Worm (Caenorhabditis elegans) whole organism, L4/young adult: Measurements from ENCODE around the gene nspc-13.

Experiments
- W03F9.2 ChIP-seq: fragments of 150-350 bp; optimal IDR thresholded peaks from 2 replicates; lab custom pipeline; 2014; ENCODE audit warnings: missing biosample characterization, missing genetic modification characterization
- dao-5 ChIP-seq: sonication (generic microtip); optimal IDR thresholded peaks from 2 replicates; lab custom pipeline; 2016; ENCODE audit warnings: missing genotype, missing genetic modification characterization, moderate library complexity, missing compliant biosample characterization
- him-1 ChIP-seq: sonication (generic microtip); optimal IDR thresholded peaks from 2 replicates; lab custom pipeline; 2016; ENCODE audit warnings: missing genotype, missing genetic modification reagents, missing genetic modification characterization, missing compliant biosample characterization

nspc-13 gene

DNA sequence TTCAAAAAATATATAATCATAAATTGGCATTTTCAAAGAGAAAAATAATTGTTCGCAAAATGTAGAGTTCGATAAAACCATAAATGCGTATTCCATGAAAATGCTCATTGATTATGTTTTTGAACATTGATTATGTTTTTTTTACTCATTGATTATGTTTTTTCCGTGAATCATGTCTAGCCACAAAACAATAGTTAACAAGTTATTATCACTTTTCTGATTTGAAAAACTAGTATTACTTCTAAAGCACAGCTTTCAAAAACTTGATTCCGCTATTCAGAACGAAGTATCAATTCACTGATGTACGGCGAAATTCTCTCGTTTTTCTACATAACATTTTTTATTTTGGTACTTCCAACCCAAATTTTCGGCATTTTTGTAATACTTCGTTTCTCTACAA, 21.4 kb upstream of the nspc-13 start, which contains the start of gene srd-48:
Gene srd-48, plus strand, starts transcription at position 301 of the 400 bp plus-strand sequence.
- TF ChIP-seq W03F9.2 (tag; lab: Kevin White, UChicago) = no peak
- TF ChIP-seq him-1 (tag; lab: Kevin White, UChicago) = no peak
- TF ChIP-seq dao-5 = no peak

DNA sequence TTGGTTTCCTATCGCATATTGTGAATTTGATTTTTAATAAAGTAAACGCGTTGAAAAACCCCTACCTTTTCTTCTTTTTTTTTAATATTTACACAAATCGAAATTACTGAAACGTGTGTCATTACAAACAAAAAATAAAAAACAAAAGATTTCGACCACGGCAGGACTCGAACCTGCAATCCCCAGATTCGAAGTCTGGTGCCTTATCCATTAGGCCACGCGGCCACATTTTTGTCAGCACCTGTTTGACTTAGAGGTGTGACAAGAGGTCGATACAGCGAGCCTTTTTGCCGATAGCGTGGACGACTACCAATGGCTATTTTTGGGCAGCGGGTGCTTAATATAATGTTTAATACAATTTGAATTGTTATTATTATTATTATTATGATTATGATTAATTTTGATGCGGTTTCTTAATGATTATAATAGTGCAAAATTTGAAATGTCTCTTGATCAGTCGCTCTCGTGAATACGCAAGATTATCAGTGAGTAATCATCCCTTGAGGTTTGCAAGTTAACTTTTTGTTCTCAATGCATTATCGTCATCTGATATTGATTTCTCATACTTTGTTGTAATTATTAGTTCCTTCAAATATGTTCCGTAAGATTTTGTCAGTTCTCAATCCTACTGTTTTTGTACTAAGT, 19.3 kb upstream of the nspc-13 start, which contains the start of gene srd-44:
Gene srd-44, plus strand, starts transcription at position 595 of the 645 bp plus-strand sequence.
- TF ChIP-seq dao-5 = no peak
- TF ChIP-seq W03F9.2 (tag; lab: Kevin White, UChicago) = no peak
- no peak for TF ChIP-seq him-1 (tag; lab: Kevin White, UChicago)

DNA sequence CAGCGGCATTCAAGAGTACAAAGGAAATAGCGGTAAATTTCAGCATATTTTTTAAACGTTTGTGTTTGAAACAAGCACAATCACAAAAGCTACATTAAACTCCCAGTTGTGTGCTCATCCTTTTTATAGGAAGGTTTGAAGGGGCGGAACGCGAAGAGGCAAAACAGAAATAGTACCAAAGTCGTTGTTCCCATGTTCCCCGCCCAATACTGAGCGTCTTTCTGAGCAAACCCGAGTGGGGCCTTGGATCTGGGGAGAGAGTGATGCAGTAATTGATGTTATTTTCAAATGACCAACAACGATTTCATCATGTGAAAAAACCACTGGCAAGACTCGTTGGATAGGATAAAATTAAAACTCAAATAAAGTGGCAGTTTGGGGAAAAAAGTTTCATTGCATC, 15.9 kb upstream of the nspc-13 start, which contains the start of gene zig-2:
Gene zig-2, minus strand, starts transcription at position 101 of the 400 bp plus-strand sequence.
- TF ChIP-seq W03F9.2 (tag; lab: Kevin White, UChicago) (no peak), him-1 (tag; lab: Kevin White, UChicago) (no peak), dao-5 (no peak)

DNA sequence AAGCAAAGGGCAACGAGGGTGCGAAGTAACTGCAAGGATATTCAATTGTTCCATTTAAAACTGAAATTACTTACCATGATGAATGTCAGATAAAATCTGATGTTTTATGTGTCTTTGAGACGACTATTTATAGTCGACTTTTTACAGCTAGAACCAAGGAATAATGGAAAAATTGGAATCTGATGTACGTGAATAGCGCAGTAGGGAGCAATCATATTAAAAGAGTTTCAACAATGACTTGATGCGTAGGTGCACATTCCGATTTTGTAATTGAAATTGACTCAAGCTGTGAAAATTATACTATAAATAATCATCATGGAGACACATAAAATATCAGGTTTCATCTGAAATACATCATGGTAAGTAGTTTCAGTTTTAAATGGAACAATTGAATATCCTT, 13.9 kb upstream of the nspc-13 start, which contains the start of the genes nspc-9 and nspc-10:
Gene nspc-9, minus strand, starts transcription at position 101 of the 400 bp plus-strand sequence.
Gene nspc-10, plus strand, starts transcription at position 331 of the 400 bp plus-strand sequence.
- TF ChIP-seq W03F9.2 (tag; lab: Kevin White, UChicago) = no peak
- TF ChIP-seq dao-5 = no peak
- no peak for TF ChIP-seq him-1 (tag; lab: Kevin White, UChicago)

DNA sequence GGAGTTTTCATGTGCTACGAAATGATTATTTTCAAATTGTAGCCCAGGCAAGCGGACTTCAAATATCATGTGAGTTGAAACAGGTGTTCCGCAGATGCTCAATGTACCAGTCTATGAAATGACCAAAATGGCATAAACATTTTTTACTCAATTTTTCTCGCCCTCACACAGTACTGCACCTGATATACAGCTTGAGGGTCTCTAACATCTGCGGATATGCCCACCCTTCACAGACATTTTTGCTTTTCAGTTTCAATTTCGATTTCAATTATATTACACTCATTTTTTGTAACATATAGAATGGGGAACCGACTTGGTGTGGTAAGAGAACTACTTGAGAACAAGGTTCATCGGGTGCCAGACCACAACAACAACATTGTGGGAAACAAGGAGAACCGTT, 10.5 kb upstream of the nspc-13 start, which contains the start of gene F42F12.11:
Gene F42F12.11, plus strand, starts transcription at position 301 of the 400 bp plus-strand sequence.
- no peak for TF ChIP-seq W03F9.2 (tag; lab: Kevin White, UChicago)
- TF ChIP-seq dao-5 = no peak
- TF ChIP-seq him-1 (tag; lab: Kevin White, UChicago) = no peak

DNA sequence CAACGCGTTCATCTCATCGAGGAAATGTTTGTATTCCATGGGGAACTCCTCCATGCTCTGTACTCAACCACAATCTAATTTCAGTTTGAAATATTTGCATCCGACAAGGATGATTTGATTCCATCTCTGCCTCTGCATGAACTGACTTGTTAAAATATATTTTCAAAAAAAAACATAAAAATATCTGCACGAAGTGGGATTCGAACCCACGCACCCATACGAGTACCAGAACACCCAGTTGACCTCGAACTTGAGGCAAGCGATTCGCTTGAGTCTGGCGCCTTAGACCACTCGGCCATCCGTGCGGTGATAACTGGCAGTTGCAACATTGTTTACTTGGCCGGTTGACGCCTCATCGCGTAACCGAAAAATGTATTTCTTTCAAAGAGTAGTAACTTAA, 9.4 kb upstream of the nspc-13 start:
- no peak for TF ChIP-seq him-1 (tag; lab: Kevin White, UChicago)
- peak; percentile 28 for TF ChIP-seq W03F9.2 (tag; lab: Kevin White, UChicago)
- peak; percentile 51 for TF ChIP-seq dao-5

DNA sequence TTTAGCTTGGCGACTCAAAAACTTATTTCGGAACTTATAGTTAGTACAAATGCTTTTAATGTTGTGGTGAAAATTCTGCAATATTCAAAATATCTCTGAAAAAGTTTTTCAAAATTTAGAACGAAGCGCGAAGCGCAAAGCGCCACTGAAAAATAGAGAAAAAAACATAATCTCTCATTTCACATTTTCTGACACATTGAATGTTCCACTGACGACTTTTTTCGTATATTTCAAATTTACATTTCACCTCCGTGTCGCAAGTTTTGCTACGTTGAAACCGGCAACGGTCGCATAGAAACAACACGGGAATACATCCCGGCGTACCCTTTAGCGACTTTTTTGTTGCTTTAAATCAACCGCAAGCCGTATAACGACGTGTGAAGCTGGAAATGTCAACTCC, 8.9 kb upstream of the nspc-13 start, which contains the start of gene F42F12.14:
Gene F42F12.14, plus strand, starts transcription at position 301 of the 400 bp plus-strand sequence.
- no peak for TF ChIP-seq W03F9.2 (tag; lab: Kevin White, UChicago)
- no peak for TF ChIP-seq him-1 (tag; lab: Kevin White, UChicago)
- no peak for TF ChIP-seq dao-5

DNA sequence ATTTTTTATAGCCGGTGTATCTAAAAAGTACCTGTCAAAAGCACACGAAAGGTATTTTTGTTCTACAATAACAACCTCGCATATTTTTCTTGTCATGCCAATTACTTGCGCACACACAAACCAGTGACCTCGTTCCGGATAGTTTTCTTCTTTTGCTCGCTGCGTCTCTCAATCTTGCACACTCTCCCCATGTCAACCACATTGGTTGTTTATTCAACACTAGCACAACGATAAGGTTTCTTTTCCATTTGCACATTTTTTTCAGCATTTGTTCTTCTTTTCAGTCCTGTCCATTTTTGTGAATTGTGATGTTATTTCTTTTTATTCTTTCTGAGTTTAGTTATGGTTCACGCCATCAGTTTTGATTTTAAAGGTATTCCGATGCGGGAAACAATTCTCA, 7.0 kb upstream of the nspc-13 start, which contains the start of gene F42F12.3:
Gene F42F12.3, plus strand, starts transcription at position 372 of the 400 bp plus-strand sequence.
- TF ChIP-seq W03F9.2 (tag; lab: Kevin White, UChicago) = no peak

DNA sequence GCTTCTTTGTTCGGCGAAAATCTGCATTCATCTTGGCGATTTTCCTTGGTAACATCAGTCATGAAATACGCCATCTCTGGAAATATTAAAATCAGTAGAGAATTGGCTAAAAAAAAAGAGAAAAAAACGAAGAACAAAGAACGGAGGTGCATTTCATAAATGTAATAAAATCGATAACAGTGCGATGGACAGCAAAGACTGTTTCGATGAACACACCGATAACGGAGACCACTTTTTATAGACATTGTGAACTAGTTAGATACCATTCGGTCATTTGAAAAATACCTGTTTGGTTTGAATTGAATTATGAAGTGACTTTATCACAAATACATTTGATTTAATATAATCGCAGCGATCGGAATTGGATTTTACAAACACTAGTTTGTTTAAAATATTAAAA, 4.4 kb upstream of the nspc-13 start, which contains the start of gene F42F12.4:
Gene F42F12.4, minus strand, starts transcription at position 76 of the 400 bp plus-strand sequence.
- TF ChIP-seq W03F9.2 (tag; lab: Kevin White, UChicago) (no peak), dao-5 (no peak), him-1 (tag; lab: Kevin White, UChicago) (no peak)

DNA sequence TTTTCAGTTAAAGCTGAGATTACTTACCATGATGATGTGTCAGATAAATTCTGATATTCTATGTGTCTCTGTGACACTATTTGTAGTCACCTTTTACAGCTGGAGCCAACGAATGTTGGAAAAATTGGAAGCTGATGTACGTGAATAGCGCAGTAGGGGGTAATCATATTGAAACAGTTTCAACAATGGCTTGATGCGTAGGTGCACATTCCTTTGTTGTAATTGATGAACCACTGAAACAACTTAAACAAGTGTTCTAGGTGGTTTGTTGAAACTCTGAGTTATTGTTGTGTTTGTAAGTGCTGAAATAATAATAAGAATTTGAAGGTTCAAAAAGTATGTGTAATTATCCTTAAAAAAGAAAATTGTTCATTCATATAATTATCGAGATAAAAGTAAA, 646 bp upstream of the nspc-13 start, which contains the start of gene nspc-12:
Gene nspc-12, minus strand, starts transcription at position 101 of the 400 bp plus-strand sequence.
- no peak for TF ChIP-seq him-1 (tag; lab: Kevin White, UChicago)
- TF ChIP-seq dao-5 = no peak
- TF ChIP-seq W03F9.2 (tag; lab: Kevin White, UChicago) = no peak

DNA sequence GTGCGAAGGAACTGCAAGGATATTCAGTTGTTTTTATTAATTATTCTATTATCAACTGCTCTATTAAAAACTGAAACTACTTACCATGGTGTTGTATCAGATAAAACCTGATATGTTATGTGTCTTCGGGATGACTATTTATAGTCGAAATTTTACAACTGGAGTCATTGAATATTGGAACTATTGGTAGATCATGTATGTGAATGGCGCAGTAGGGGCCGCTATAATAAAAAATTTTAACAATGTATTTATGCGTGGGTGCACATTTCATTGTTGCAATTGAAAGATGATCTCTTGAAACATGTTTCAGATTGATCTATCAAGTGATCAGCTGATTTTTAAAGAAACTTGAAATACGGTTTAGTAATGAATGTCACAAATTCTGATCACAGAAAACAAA, 1.7 kb downstream of the nspc-13 start, which contains the start of gene nspc-14:
Gene nspc-14, minus strand, starts transcription at position 101 of the 400 bp plus-strand sequence.
- no peak for TF ChIP-seq W03F9.2 (tag; lab: Kevin White, UChicago)
- TF ChIP-seq dao-5 = no peak
- TF ChIP-seq him-1 (tag; lab: Kevin White, UChicago) = no peak

DNA sequence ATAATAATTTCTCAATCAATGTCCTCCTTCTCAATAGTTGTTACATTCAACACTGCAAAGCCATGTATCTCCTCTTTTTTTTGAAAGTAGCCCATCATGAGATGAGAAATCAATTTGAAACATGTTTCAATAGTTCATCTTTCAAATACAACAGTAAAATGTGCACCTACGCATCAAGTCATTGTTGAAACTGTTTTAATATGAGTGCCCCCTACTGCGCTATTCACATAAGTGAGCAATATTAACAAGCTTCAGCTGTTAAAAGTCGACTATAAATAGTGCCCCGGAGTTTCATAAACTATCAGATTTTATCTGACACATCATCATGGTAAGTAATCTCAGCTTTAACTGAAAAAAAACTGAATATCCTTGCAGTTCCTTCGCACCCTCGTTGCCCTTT, 3.2 kb downstream of the nspc-13 start, which contains the start of the genes nspc-15 and F19H6.6:
Gene nspc-15, plus strand, starts transcription at position 301 of the 400 bp plus-strand sequence.
Gene F19H6.6, plus strand, starts transcription at position 384 of the 400 bp plus-strand sequence.
- no peak for TF ChIP-seq him-1 (tag; lab: Kevin White, UChicago)
- TF ChIP-seq W03F9.2 (tag; lab: Kevin White, UChicago) = no peak
- no peak for TF ChIP-seq dao-5

DNA sequence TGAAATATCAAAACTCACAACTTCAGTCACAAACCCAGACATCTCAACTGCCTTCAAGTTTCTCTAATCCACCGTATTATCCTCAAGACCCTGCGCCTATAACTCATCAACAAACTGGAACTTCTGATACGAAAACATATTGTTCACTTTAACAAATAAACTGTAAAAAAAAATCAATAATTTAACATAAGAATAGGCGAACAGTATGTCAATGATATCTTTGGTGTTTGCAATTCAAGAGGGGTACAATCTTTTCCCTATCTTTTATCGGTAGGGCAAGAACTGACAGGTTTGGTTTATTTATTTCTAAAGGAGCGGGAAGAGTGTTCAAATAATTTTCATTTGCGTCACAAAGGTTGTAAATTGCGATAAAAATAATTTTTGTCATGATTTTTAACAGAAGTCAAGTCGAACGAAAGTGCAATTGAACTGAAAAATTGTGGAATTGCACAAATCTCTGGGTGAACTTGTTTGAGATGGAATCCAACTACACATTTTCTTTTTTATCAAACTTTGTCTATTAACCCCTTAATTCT, 5.8 kb downstream of the nspc-13 start:
- TF ChIP-seq W03F9.2 (tag; lab: Kevin White, UChicago) (peak; percentile 99), dao-5 (peak; percentile 76), him-1 (tag; lab: Kevin White, UChicago) (peak; percentile 99)

DNA sequence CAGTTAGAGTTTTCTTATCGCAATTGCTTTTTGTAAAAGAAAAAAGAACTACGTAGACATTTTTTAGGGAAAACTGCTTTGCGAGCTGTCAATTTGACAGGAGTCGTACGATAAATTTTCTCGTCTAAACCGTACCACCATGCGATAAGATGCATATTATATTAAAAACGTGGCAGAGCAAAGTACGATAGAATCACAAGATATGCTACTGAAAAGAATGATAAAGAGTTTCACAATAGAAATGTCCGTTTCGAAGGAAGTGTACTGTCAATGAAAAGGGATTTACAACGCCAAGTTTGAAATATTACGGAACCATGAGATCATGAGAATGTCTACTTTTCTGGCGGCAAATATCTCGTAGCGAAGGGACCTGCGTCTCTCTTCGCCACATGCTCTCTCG, 7.6 kb downstream of the nspc-13 start, which contains the start of gene F19H6.5:
Gene F19H6.5, minus strand, starts transcription at position 101 of the 400 bp plus-strand sequence.
- TF ChIP-seq W03F9.2 (tag; lab: Kevin White, UChicago) = no peak
- no peak for TF ChIP-seq him-1 (tag; lab: Kevin White, UChicago)
- TF ChIP-seq dao-5 = no peak
